Worm (Caenorhabditis elegans) whole organism, midembryonic: Measurements from ENCODE around the gene T24A6.7.
"Not testable (repeated sequence)": the region's sequence is repeated elsewhere in the genome, so short reads cannot be mapped to it uniquely, and the experiment has no call there.

Experiments
- T22C8.4 ChIP-seq: fragments of 200-800 bp; sonication (Bioruptor generic); IDR thresholded peaks from 2 replicates; pipeline ENCODE4 v1.3.6; 2022; ENCODE audit warnings: missing genetic modification characterization, missing compliant biosample characterization
- cog-1 ChIP-seq: sonication (generic microtip); optimal IDR thresholded peaks from 2 replicates; lab custom pipeline; 2016; ENCODE audit warnings: missing genetic modification characterization, missing compliant biosample characterization
- flt-1 ChIP-seq: fragments of 200-800 bp; sonication (Bioruptor generic); IDR thresholded peaks from 2 replicates; pipeline ENCODE4 v1.3.6; 2022; ENCODE audit warnings: missing genetic modification characterization, missing compliant biosample characterization
- klf-2 ChIP-seq: fragments of 200-800 bp; sonication (Bioruptor generic); conservative IDR thresholded peaks from 2 replicates; pipeline ENCODE4 v1.3.6; 2022; ENCODE audit warnings: missing genetic modification reagents, missing genetic modification characterization, missing compliant biosample characterization
- med-1 ChIP-seq: sonication (generic microtip); optimal IDR thresholded peaks from 2 replicates; lab custom pipeline; 2017; ENCODE audit warnings: missing genetic modification characterization, mild to moderate bottlenecking, missing compliant biosample characterization, antibody characterized with exemption, missing genetic modification reagents; ENCODE audit not compliant: insufficient read depth
- ref-1 ChIP-seq: fragments of 200-800 bp; sonication (Bioruptor generic); conservative IDR thresholded peaks from 2 replicates; pipeline ENCODE4 v1.3.6; 2022; ENCODE audit warnings: missing genetic modification reagents, missing genetic modification characterization, missing compliant biosample characterization
- tab-1 ChIP-seq: fragments of 200-800 bp; sonication (Bioruptor generic); IDR thresholded peaks from 2 replicates; pipeline ENCODE4 v1.3.6; 2022; ENCODE audit warnings: missing genetic modification characterization, missing compliant biosample characterization
- ztf-23 ChIP-seq: fragments of 200-800 bp; sonication (Bioruptor generic); IDR thresholded peaks from 2 replicates; pipeline ENCODE4 v1.3.6; 2022; ENCODE audit warnings: missing genetic modification reagents, missing genetic modification characterization, missing compliant biosample characterization
- ztf-29 ChIP-seq: fragments of 200-800 bp; sonication (Bioruptor generic); IDR thresholded peaks from 2 replicates; pipeline ENCODE4 v1.3.6; 2022; ENCODE audit warnings: missing genetic modification reagents, missing genetic modification characterization, missing compliant biosample characterization

Gene T24A6.7

DNA sequence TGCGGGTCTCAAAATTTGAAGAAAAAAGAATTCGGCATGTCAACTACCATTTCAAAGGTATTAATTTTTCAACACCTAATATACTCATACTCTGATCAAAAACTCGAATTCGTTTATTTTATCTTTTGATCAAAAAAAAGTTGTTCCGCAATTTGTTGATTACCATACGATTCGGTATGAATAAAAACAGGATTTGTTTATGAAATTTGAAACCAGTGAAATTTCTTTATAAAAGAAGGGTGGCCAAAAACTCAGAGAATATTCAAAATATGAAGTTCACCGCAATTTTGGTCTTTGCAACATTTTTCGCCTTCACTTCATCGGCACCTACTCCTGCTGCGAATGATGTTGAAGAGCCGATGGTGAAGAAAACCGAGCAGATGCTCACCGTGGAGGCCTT is 23.0 kb upstream of the T24A6.7 start, which contains the start of the genes C07G3.8 and C07G3.10:
Gene C07G3.8 (minus strand): TSS at position 101 of the 400 bp plus-strand sequence.
Gene C07G3.10 (plus strand): TSS at position 270 of the 400 bp plus-strand sequence.
- TF ChIP-seq ztf-29 (GFP tag; lab: Robert Waterston, UW) (no peak), tab-1 (GFP tag; lab: Robert Waterston, UW) (no peak), med-1 (no peak), flt-1 (GFP tag; lab: Robert Waterston, UW) (no peak)

ce11 chrV:3505745-3506144 is 19.3 kb upstream of the T24A6.7 start:
- TF ChIP-seq T22C8.4 (GFP tag; lab: Robert Waterston, UW) (no peak), klf-2 (GFP tag; lab: Robert Waterston, UW) (no peak), ref-1 (no peak), cog-1 (tag; lab: Kevin White, UChicago) (no peak), tab-1 (GFP tag; lab: Robert Waterston, UW) (no peak), ztf-23 (GFP tag; lab: Robert Waterston, UW) (no peak), med-1 (no peak), flt-1 (GFP tag; lab: Robert Waterston, UW) (no peak), ztf-29 (GFP tag; lab: Robert Waterston, UW) (no peak)

DNA sequence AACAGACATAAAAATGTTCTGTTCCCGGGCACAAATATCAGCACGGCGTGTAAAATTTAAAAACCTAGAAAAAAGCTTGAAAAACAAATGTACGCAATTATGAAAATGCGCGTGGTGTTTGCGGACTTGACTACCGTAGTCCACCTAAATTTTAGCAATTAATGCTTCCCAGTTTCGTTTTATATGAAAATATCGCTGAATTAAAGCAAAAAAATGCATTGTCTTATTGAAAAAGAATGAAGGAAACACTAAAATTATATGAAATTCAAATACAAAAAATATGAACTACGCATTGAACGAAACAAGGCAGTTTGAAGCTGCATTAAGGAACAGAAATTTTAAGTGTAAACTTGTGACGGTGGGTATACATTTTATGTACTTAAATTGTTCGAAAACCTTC is 18.8 kb upstream of the T24A6.7 start, which contains the start of gene ugt-64:
Gene ugt-64 (minus strand): TSS at position 101 of the 400 bp plus-strand sequence.
- TF ChIP-seq ztf-29, klf-2, tab-1 (GFP tag; lab: Robert Waterston, UW): not testable (repeated sequence)

- TF ChIP-seq flt-1 (GFP tag; lab: Robert Waterston, UW) (no peak), ztf-29 (GFP tag; lab: Robert Waterston, UW) (no peak), med-1 (no peak), ref-1 (no peak), cog-1 (tag; lab: Kevin White, UChicago) (no peak), tab-1 (GFP tag; lab: Robert Waterston, UW) (no peak), klf-2 (GFP tag; lab: Robert Waterston, UW) (no peak), T22C8.4 (GFP tag; lab: Robert Waterston, UW) (no peak), ztf-23 (GFP tag; lab: Robert Waterston, UW) (no peak)
Measured at ce11 chrV:3507691-3508090, 17.4 kb upstream of the T24A6.7 start, which contains the start of gene str-225. TSS of gene str-225 (plus strand) at chrV:3507822.

- TF ChIP-seq med-1 (no peak), ztf-23 (GFP tag; lab: Robert Waterston, UW) (no peak), flt-1 (GFP tag; lab: Robert Waterston, UW) (no peak), ref-1 (no peak), klf-2 (GFP tag; lab: Robert Waterston, UW) (no peak), tab-1 (GFP tag; lab: Robert Waterston, UW) (no peak), ztf-29 (GFP tag; lab: Robert Waterston, UW) (no peak), T22C8.4 (GFP tag; lab: Robert Waterston, UW) (no peak), cog-1 (tag; lab: Kevin White, UChicago) (no peak)
Measured at ce11 chrV:3509878-3510277, 15.2 kb upstream of the T24A6.7 start, which contains the start of gene str-228. TSS of gene str-228 (plus strand) at chrV:3510178.

DNA sequence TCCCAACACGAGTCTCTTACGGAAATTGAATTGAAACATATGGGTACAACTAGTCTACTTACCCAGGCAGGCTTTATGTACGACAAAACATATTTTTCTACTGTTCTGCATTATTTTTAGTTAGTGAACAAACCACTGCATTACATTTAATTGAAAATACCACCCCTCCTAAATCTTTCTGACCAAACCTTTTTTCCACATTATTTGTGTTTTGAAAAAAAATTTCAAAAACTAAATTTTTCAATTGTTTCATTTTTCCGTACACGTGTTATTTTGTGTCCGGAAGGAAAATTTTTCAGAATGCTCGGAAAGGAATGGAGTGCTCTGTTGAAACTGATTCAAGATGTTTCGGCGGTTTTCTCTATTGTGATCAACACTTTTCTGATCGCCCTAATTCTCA is 12.7 kb upstream of the T24A6.7 start, which contains the start of gene str-226:
Gene str-226 (plus strand): TSS at position 301 of the 400 bp plus-strand sequence.
- TF ChIP-seq T22C8.4 (GFP tag; lab: Robert Waterston, UW) (no peak), flt-1 (GFP tag; lab: Robert Waterston, UW) (no peak), cog-1 (tag; lab: Kevin White, UChicago) (no peak), ref-1 (no peak), med-1 (no peak), ztf-23 (GFP tag; lab: Robert Waterston, UW) (no peak), klf-2 (GFP tag; lab: Robert Waterston, UW) (no peak), ztf-29 (GFP tag; lab: Robert Waterston, UW) (no peak), tab-1 (GFP tag; lab: Robert Waterston, UW) (no peak)

DNA sequence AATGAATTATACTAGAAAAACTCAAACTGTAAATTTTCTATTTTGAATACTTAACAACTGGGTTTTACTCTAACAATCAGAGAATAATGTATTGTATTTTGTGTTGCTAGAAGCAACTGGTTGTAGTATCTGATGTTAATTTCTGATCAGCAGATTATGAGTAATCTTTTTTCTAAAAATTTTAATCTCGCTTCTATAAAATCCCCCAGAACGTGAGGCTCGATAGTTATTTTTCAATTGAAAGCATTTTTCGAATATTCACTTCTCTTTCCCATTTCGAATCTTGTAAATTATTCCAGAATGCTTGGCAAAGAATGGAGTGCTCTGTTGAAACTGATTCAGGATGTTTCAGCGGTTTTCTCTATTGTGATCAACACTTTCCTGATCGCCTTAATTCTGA is 7.2 kb upstream of the T24A6.7 start, which contains the start of gene str-227:
Gene str-227 (plus strand): TSS at position 301 of the 400 bp plus-strand sequence.
- TF ChIP-seq flt-1 (GFP tag; lab: Robert Waterston, UW) (no peak), ztf-23 (GFP tag; lab: Robert Waterston, UW) (no peak), T22C8.4 (GFP tag; lab: Robert Waterston, UW) (no peak), tab-1 (GFP tag; lab: Robert Waterston, UW) (no peak), cog-1 (tag; lab: Kevin White, UChicago) (no peak), ref-1 (no peak), med-1 (no peak), ztf-29 (GFP tag; lab: Robert Waterston, UW) (no peak), klf-2 (GFP tag; lab: Robert Waterston, UW) (no peak)

ce11 chrV:3520412-3520811 is 4.7 kb upstream of the T24A6.7 start:
- peak; percentile 65; the same call in 1 of the 2 replicates for TF ChIP-seq flt-1 (GFP tag; lab: Robert Waterston, UW)

ce11 chrV:3523262-3523661 is 1.8 kb upstream of the T24A6.7 start, which contains the start of gene irg-1:
TSS of gene irg-1 (plus strand) at chrV:3523587.
- TF ChIP-seq tab-1 (GFP tag; lab: Robert Waterston, UW), result no peak
- TF ChIP-seq flt-1 (GFP tag; lab: Robert Waterston, UW), result no peak
- no peak for TF ChIP-seq klf-2 (GFP tag; lab: Robert Waterston, UW)
- no peak for TF ChIP-seq T22C8.4 (GFP tag; lab: Robert Waterston, UW)
- no peak for TF ChIP-seq cog-1 (tag; lab: Kevin White, UChicago)
- TF ChIP-seq ref-1, result no peak
- no peak for TF ChIP-seq med-1
- no peak for TF ChIP-seq ztf-23 (GFP tag; lab: Robert Waterston, UW)
- TF ChIP-seq ztf-29 (GFP tag; lab: Robert Waterston, UW), result no peak

ce11 chrV:3526882-3527281 is 1.8 kb downstream of the T24A6.7 start, which contains the start of gene str-260:
TSS of gene str-260 (plus strand) at chrV:3527182.
- TF ChIP-seq ztf-23 (GFP tag; lab: Robert Waterston, UW), result no peak
- no peak for TF ChIP-seq ref-1
- no peak for TF ChIP-seq ztf-29 (GFP tag; lab: Robert Waterston, UW)
- TF ChIP-seq klf-2 (GFP tag; lab: Robert Waterston, UW), result no peak
- no peak for TF ChIP-seq med-1
- no peak for TF ChIP-seq cog-1 (tag; lab: Kevin White, UChicago)
- TF ChIP-seq T22C8.4 (GFP tag; lab: Robert Waterston, UW), result no peak
- TF ChIP-seq flt-1 (GFP tag; lab: Robert Waterston, UW), result no peak
- TF ChIP-seq tab-1 (GFP tag; lab: Robert Waterston, UW), result no peak
